Fruit fly (Drosophila melanogaster) whole organism, prepupa: ENCODE results near the gene Tgt.

Experiments used
- CG10631 ChIP-seq: fragments of 200-800 bp; sonication (Bioruptor generic); optimal IDR thresholded peaks from 2 replicates; lab custom pipeline; 2016; ENCODE audit warnings: missing biosample characterization, missing genetic modification characterization
- CG11294 ChIP-seq: fragments of 200-800 bp; sonication (Bioruptor generic); IDR thresholded peaks from 2 replicates; pipeline ENCODE4 v1.3.6; 2022; ENCODE audit warnings: missing biosample characterization, missing genetic modification characterization
- CG11762 ChIP-seq: fragments of 200-800 bp; sonication (Bioruptor generic); optimal IDR thresholded peaks from 3 replicates; lab custom pipeline; 2016; ENCODE audit warnings: missing biosample characterization, missing genetic modification characterization; ENCODE audit not compliant: insufficient read depth
- CG11902 ChIP-seq: fragments of 200-800 bp; sonication (Bioruptor generic); optimal IDR thresholded peaks from 3 replicates; lab custom pipeline; 2016; ENCODE audit warnings: missing biosample characterization, missing genetic modification characterization
- CG1621 ChIP-seq: fragments of 200-800 bp; sonication (Bioruptor generic); optimal IDR thresholded peaks from 3 replicates; lab custom pipeline; 2018; ENCODE audit warnings: missing biosample characterization, mild to moderate bottlenecking, missing genetic modification characterization
- CG16779 ChIP-seq: fragments of 200-800 bp; sonication (Bioruptor generic); optimal IDR thresholded peaks from 3 replicates; lab custom pipeline; 2017; ENCODE audit warnings: missing biosample characterization, mild to moderate bottlenecking, missing genetic modification characterization
- CG3032 ChIP-seq: fragments of 200-800 bp; optimal IDR thresholded peaks from 2 replicates; lab custom pipeline; 2019; ENCODE audit warnings: missing biosample characterization, mild to moderate bottlenecking, missing genetic modification characterization, moderate library complexity
- CG31627 ChIP-seq: fragments of 200-800 bp; sonication (Bioruptor generic); optimal IDR thresholded peaks from 3 replicates; lab custom pipeline; 2016; ENCODE audit warnings: missing biosample characterization, missing genetic modification characterization
- CG32006 ChIP-seq: fragments of 200-800 bp; sonication (Bioruptor generic); optimal IDR thresholded peaks from 3 replicates; lab custom pipeline; 2017; ENCODE audit warnings: missing biosample characterization, mild to moderate bottlenecking, missing genetic modification characterization
- CG6276 ChIP-seq: fragments of 200-800 bp; sonication (Bioruptor generic); optimal IDR thresholded peaks from 2 replicates; lab custom pipeline; 2017; ENCODE audit warnings: missing biosample characterization, mild to moderate bottlenecking, missing genetic modification characterization
- CG6808 ChIP-seq: fragments of 200-800 bp; sonication (Bioruptor generic); optimal IDR thresholded peaks from 3 replicates; lab custom pipeline; 2017; ENCODE audit warnings: missing biosample characterization, missing genetic modification characterization, mild to moderate bottlenecking, moderate library complexity, missing genetic modification reagents
- CG8119 ChIP-seq: fragments of 200-800 bp; sonication (Bioruptor generic); IDR thresholded peaks from 3 replicates; pipeline ENCODE4 v1.3.6; 2022; ENCODE audit warnings: missing biosample characterization, missing genetic modification characterization
- CG9139 ChIP-seq: fragments of 200-800 bp; sonication (Bioruptor generic); optimal IDR thresholded peaks from 3 replicates; lab custom pipeline; 2017; ENCODE audit warnings: missing biosample characterization, mild to moderate bottlenecking, missing genetic modification characterization
- Eip75B ChIP-seq: fragments of 200-800 bp; sonication (Bioruptor generic); optimal IDR thresholded peaks from 3 replicates; lab custom pipeline; 2016; ENCODE audit warnings: missing biosample characterization, missing genetic modification characterization
- Eip78C ChIP-seq: fragments of 200-800 bp; sonication (Bioruptor generic); peaks from one replicate; lab custom pipeline; 2016; ENCODE audit warnings: missing biosample characterization, missing genetic modification characterization
- Ets21C ChIP-seq: fragments of 200-800 bp; sonication (Bioruptor generic); optimal IDR thresholded peaks from 3 replicates; lab custom pipeline; 2016; ENCODE audit warnings: missing biosample characterization, missing genetic modification characterization
- Ets96B ChIP-seq: fragments of 200-800 bp; optimal IDR thresholded peaks from 2 replicates; lab custom pipeline; 2019; ENCODE audit warnings: missing biosample characterization, mild to moderate bottlenecking, missing genetic modification characterization, moderate library complexity
- Gug ChIP-seq: fragments of 200-800 bp; sonication (Bioruptor generic); IDR thresholded peaks from 2 replicates; pipeline ENCODE4 v1.3.6; 2022; ENCODE audit warnings: missing biosample characterization, missing genetic modification characterization
- Hr38 ChIP-seq: sonication (Bioruptor generic); optimal IDR thresholded peaks from 2 replicates; lab custom pipeline; 2016; ENCODE audit warnings: missing biosample characterization, missing genetic modification characterization
- Hr4 ChIP-seq: fragments of 200-800 bp; sonication (Bioruptor generic); optimal IDR thresholded peaks from 3 replicates; lab custom pipeline; 2016; ENCODE audit warnings: missing biosample characterization, missing genetic modification characterization
- Met ChIP-seq: fragments of 200-800 bp; sonication (Bioruptor generic); optimal IDR thresholded peaks from 3 replicates; lab custom pipeline; 2016; ENCODE audit warnings: missing biosample characterization, missing genetic modification characterization
- Sox102F ChIP-seq: fragments of 200-800 bp; sonication (Bioruptor generic); optimal IDR thresholded peaks from 2 replicates; lab custom pipeline; 2016; ENCODE audit warnings: missing biosample characterization, mild to moderate bottlenecking, missing genetic modification characterization
- Sox14 ChIP-seq: fragments of 200-800 bp; sonication (Bioruptor generic); optimal IDR thresholded peaks from 3 replicates; lab custom pipeline; 2016; ENCODE audit warnings: missing biosample characterization, missing genetic modification characterization
- cyc ChIP-seq: fragments of 200-800 bp; sonication (Bioruptor generic); optimal IDR thresholded peaks from 3 replicates; lab custom pipeline; 2016; ENCODE audit warnings: missing biosample characterization, missing genetic modification characterization
- dac ChIP-seq: fragments of 200-800 bp; sonication (Bioruptor generic); optimal IDR thresholded peaks from 2 replicates; lab custom pipeline; 2017; ENCODE audit warnings: missing biosample characterization, mild to moderate bottlenecking, missing genetic modification characterization
- eg ChIP-seq: fragments of 200-800 bp; sonication (Bioruptor generic); IDR thresholded peaks from 3 replicates; pipeline ENCODE4 v1.3.6; 2022; ENCODE audit warnings: missing biosample characterization, missing genetic modification characterization
- esn ChIP-seq: fragments of 200-800 bp; sonication (Bioruptor generic); optimal IDR thresholded peaks from 2 replicates; lab custom pipeline; 2016; ENCODE audit warnings: missing biosample characterization, mild to moderate bottlenecking, missing genetic modification characterization, moderate library complexity
- fd85E ChIP-seq: fragments of 200-800 bp; sonication (Bioruptor generic); optimal IDR thresholded peaks from 3 replicates; lab custom pipeline; 2016; ENCODE audit warnings: missing biosample characterization, missing genetic modification characterization
- fkh ChIP-seq: fragments of 200-800 bp; sonication (Bioruptor generic); optimal IDR thresholded peaks from 3 replicates; lab custom pipeline; 2017; ENCODE audit warnings: missing biosample characterization, mild to moderate bottlenecking, missing genetic modification characterization, moderate library complexity
- net ChIP-seq: fragments of 200-800 bp; sonication (Bioruptor generic); optimal IDR thresholded peaks from 3 replicates; lab custom pipeline; 2016; ENCODE audit warnings: missing biosample characterization, missing genetic modification characterization
- pdm3 ChIP-seq: fragments of 200-800 bp; sonication (Bioruptor generic); optimal IDR thresholded peaks from 3 replicates; lab custom pipeline; 2016; ENCODE audit warnings: missing biosample characterization, missing genetic modification characterization
- salr ChIP-seq, 2 experiments: fragments of 200-800 bp; sonication (Bioruptor generic); optimal IDR thresholded peaks; 3 replicates each; lab custom pipeline; 2016 to 2018; ENCODE audit warnings: missing biosample characterization in 2 of 2, missing genetic modification characterization in 2 of 2, mild to moderate bottlenecking in 1 of 2
- ss ChIP-seq, 2 experiments: fragments of 200-800 bp; sonication (Bioruptor generic); optimal IDR thresholded peaks; 2 replicates in 1 of 2; 3 replicates in 1 of 2; lab custom pipeline; 2017 to 2018; ENCODE audit warnings: mild to moderate bottlenecking in 2 of 2, missing biosample characterization in 2 of 2, missing genetic modification characterization in 2 of 2, moderate library complexity in 1 of 2
- svp ChIP-seq: fragments of 200-800 bp; sonication (Bioruptor generic); peaks from one replicate; lab custom pipeline; 2016; ENCODE audit warnings: missing biosample characterization, missing genetic modification characterization
- vri ChIP-seq: fragments of 200-800 bp; sonication (Bioruptor generic); optimal IDR thresholded peaks from 3 replicates; lab custom pipeline; 2016; ENCODE audit warnings: missing biosample characterization, mild to moderate bottlenecking, missing genetic modification characterization

Tgt gene

DNA sequence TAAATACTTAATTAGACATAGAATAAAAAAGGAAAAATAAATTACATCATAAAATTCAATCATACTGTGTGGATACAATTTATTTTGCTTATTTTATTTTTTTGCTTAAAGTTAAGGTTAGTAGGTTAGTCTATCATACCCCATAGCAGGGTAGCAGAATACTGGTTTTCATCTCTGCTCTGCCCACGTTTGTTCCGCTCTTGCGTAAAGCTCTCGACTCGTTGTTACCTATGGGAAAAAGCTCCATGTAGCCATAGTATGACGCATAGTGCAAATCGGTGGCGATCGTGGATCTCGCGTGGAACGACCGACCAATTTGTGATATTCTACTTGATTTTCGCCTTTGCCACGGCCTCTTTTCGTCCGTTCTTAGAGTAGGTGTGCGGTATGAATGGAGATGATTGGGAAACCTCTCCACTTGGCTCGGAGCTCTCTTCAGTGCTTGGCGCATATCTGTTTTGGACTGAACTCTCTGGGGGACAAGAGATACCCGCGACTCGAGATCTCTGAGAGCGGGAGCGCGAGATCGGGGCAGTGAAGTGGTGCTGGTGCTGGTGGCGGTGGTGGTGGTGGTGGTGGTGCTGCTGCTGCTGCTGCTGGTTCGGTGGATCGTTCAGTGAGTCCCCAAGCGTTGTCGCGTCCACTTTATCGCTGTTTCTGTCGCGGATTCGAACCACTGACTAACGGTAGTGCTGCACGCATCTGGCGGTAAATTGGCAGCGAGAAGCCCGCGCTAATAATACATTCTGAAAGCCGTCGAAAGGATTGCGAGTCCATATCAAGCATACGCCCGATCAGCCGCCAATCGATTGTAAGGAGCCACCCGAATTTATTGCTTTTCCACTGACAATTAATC lies 2.0 kb downstream of the Tgt start, which contains the start of gene CG5001 (continued):
- TF ChIP-seq cyc, result peak; percentile 76
- TF ChIP-seq CG9139 (GFP tag; lab: Kevin White, UChicago), result no peak
- TF ChIP-seq Sox102F (GFP tag; lab: Kevin White, UChicago), result no peak
- peak; percentile 42 for TF ChIP-seq CG11902 (GFP tag; lab: Kevin White, UChicago)
- peak; percentile 83 for TF ChIP-seq CG11294 (GFP tag; lab: Robert Waterston, UW)
- peak; percentile 88 for TF ChIP-seq CG8119 (GFP tag; lab: Robert Waterston, UW)
- peak; percentile 69 for TF ChIP-seq CG31627
- peak; percentile 75 for TF ChIP-seq CG32006 (GFP tag; lab: Kevin White, UChicago)
- TF ChIP-seq pdm3 (GFP tag; lab: Kevin White, UChicago), result no peak
- TF ChIP-seq Sox14, result no peak

DNA sequence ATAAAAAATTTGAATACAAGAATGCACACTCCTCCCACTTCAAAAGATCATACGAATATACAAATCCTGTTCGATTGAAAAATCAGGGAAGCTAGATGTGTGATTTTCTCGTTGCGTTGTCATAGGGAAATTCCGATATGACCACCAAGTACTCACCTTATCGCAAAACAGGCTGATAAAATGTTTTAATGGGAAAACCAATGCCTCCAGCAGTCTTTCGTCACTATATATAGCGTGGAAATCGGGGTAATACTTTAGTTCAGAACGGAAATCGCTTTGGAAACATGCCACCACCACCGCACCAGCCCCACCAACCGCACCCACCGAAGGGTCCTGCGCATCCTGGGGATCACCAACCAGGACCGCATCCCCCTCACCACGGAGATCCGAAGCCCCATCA lies 15.3 kb downstream of the Tgt start, which contains the start of the genes CG5139 and CG43348:
Gene CG5139 (minus strand): TSS at position 101 of the 400 bp plus-strand sequence.
Gene CG43348 (plus strand): TSS at position 247 of the 400 bp plus-strand sequence.
- TF ChIP-seq fd85E (no peak), Hr38 (no peak), Ets21C (GFP tag; lab: Kevin White, UChicago) (no peak)

dm6 chr2L:1199912-1200721 lies 16.3 kb downstream of the Tgt start, which contains the start of the genes CG43349 and CG5011:
TSS of gene CG43349 (plus strand) at chr2L:1200205.
TSS of gene CG5011 (plus strand) at chr2L:1200671.
- TF ChIP-seq CG1621 (tag; lab: Kevin White, UChicago), result no peak
- TF ChIP-seq Eip75B, result no peak
- TF ChIP-seq Ets21C (GFP tag; lab: Kevin White, UChicago), result no peak
- TF ChIP-seq CG10631, result no peak
- no peak for TF ChIP-seq CG16779 (tag; lab: Kevin White, UChicago)
- no peak for TF ChIP-seq Hr4 (GFP tag; lab: Kevin White, UChicago)
- no peak for TF ChIP-seq Sox102F (GFP tag; lab: Kevin White, UChicago)
- no peak for TF ChIP-seq net
- no peak for TF ChIP-seq eg (GFP tag; lab: Robert Waterston, UW)
- no peak for TF ChIP-seq CG11762 (GFP tag; lab: Kevin White, UChicago)
- TF ChIP-seq Eip78C (GFP tag; lab: Kevin White, UChicago), result no peak
- no peak for TF ChIP-seq esn (GFP tag; lab: Kevin White, UChicago)
- no peak for TF ChIP-seq ss (GFP tag; optimal IDR thresholded peaks at IDR 0.05; lab: Kevin White, UChicago)
- TF ChIP-seq Met (GFP tag; lab: Kevin White, UChicago), result no peak
- no peak for TF ChIP-seq CG6808 (GFP tag; lab: Kevin White, UChicago)
- TF ChIP-seq dac (GFP tag; lab: Kevin White, UChicago), result no peak
- no peak for TF ChIP-seq CG3032 (tag; lab: Kevin White, UChicago)
- no peak for TF ChIP-seq svp (GFP tag; lab: Kevin White, UChicago)

DNA sequence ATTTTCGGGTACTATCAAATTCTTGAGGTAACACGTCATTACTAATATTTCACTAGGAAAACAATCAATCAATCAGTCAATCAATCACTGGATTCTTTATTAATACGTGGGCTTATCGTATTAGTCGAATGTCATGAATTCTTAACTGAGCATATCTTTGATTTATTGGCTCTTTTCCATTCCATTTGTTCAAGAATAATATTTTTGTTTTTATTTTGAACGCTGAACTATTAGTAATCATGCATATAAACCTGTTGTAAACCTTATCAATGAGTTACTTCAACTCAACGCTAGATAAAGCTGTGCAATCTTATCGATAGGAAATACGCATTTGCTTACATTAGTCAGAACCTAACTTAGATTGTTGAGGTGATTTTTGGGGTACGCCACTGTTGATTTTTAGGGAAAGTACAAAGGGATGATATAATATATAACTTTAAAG lies 17.6 kb downstream of the Tgt start:
- TF ChIP-seq vri, result peak; percentile 11
- TF ChIP-seq CG11762 (GFP tag; lab: Kevin White, UChicago), result no peak
- TF ChIP-seq Gug (GFP tag; lab: Robert Waterston, UW), result no peak

DNA sequence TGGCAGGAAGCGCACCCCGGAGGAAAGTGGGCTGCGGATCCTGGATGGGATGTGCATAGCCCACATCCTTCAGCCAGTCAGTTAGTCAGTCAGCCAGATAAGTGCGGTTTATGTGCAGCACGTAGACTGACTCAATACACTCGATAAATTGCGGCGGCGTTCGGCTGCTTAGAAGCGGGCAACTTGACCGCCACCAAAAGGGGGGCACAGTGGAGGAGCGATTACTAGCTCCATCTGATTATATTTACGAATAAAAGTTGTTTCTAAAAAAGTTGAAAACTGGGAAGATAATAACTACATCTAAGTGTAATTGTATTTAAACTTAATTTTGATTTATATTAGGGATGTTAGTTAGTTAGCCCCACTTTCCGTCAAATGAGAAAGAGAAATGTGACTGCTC lies 18.6 kb downstream of the Tgt start:
- TF ChIP-seq Hr4 (GFP tag; lab: Kevin White, UChicago), result no peak
- TF ChIP-seq vri, result no peak
- no peak for TF ChIP-seq Ets96B (tag; lab: Kevin White, UChicago)
- TF ChIP-seq fkh, result no peak
- no peak for TF ChIP-seq salr (GFP tag; optimal IDR thresholded peaks at IDR 0.05; lab: Kevin White, UChicago)
- TF ChIP-seq CG6276 (GFP tag; lab: Kevin White, UChicago), result no peak
- peak; percentile 2 for TF ChIP-seq Eip78C (GFP tag; lab: Kevin White, UChicago)
